Worm (Caenorhabditis elegans) whole organism, early embryonic: ENCODE results near the gene ZK930.6.

ENCODE experiments used
- ets-7 ChIP-seq: sonication (generic microtip); optimal IDR thresholded peaks from 2 replicates; lab custom pipeline; 2016; ENCODE audit warnings: missing genotype, missing genetic modification characterization, missing compliant biosample characterization
- scrt-1 ChIP-seq: fragments of 200-800 bp; sonication (Bioruptor generic); IDR thresholded peaks from 2 replicates; pipeline ENCODE4 v1.3.6; 2022; ENCODE audit warnings: missing genetic modification characterization, missing compliant biosample characterization

DNA sequence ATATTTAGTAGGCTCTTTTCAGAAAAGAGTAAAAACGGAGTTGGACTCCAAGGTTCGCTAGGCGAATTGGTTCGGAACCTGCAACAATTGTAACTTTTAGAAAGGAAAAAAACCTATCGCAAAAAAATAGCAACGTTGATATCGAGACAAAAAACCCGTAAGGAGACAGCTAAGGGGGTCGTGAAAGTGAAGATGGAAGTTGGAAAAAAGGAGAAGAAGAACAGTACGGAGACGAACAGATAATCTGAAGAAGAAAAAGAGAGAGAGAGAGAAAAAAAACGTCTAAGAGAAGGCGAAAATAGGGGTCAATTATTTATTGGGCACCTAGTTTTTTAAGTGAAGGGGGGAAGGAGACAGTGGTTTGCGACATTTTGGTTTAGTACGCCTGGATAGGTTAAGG is 51.5 kb downstream of the ZK930.6 start, which contains the start of gene lin-29:
- TF ChIP-seq scrt-1 (no peak), ets-7 (tag; lab: Kevin White, UChicago) (no peak)
